Worm (Caenorhabditis elegans) whole organism, L1 larva: ENCODE measurements around the gene nhr-167.

Source experiments
- F16B12.6 ChIP-seq: fragments of 150-350 bp; optimal IDR thresholded peaks from 2 replicates; lab custom pipeline; 2014; ENCODE audit warnings: missing biosample characterization, missing genetic modification characterization
- aha-1 ChIP-seq: fragments of 150-350 bp; optimal IDR thresholded peaks from 2 replicates; lab custom pipeline; 2014; ENCODE audit warnings: missing biosample characterization, missing genetic modification characterization
- alr-1 ChIP-seq: fragments of 200-800 bp; sonication (Bioruptor generic); optimal IDR thresholded peaks from 2 replicates; lab custom pipeline; 2018; ENCODE audit warnings: borderline replicate concordance, mild to moderate bottlenecking, missing genetic modification characterization, missing compliant biosample characterization
- blmp-1 ChIP-seq: fragments of 150-350 bp; optimal IDR thresholded peaks from 2 replicates; lab custom pipeline; 2014; ENCODE audit warnings: missing biosample characterization, missing genetic modification characterization
- ceh-63 ChIP-seq: fragments of 200-800 bp; sonication (Bioruptor generic); optimal IDR thresholded peaks from 2 replicates; lab custom pipeline; 2018; ENCODE audit warnings: mild to moderate bottlenecking, missing genetic modification characterization, missing compliant biosample characterization
- ceh-8 ChIP-seq: fragments of 200-800 bp; sonication (Bioruptor generic); optimal IDR thresholded peaks from 2 replicates; lab custom pipeline; 2018; ENCODE audit warnings: mild to moderate bottlenecking, missing genetic modification characterization, moderate library complexity, missing compliant biosample characterization
- ces-1 ChIP-seq: fragments of 150-350 bp; optimal IDR thresholded peaks from 2 replicates; lab custom pipeline; 2014; ENCODE audit warnings: missing biosample characterization, missing genetic modification reagents, missing genetic modification characterization
- dpl-1 ChIP-seq, 3 experiments: fragments of 150-350 bp in 2 of 3; sonication (generic microtip) in 1 of 3; optimal IDR thresholded peaks; 2 replicates each; lab custom pipeline; 2014 to 2017; ENCODE audit warnings: missing biosample characterization in 3 of 3, missing genetic modification characterization in 3 of 3, missing genetic modification reagents in 3 of 3
- dsc-1 ChIP-seq: sonication (generic microtip); optimal IDR thresholded peaks from 2 replicates; lab custom pipeline; 2016; ENCODE audit warnings: mild to moderate bottlenecking, missing genetic modification characterization, missing compliant biosample characterization
- efl-1 ChIP-seq, 4 experiments: fragments of 150-350 bp; optimal IDR thresholded peaks in 3 of 4; peaks in 1 of 4; 1 replicate in 1 of 4; 2 replicates in 3 of 4; lab custom pipeline; 2014; ENCODE audit warnings: missing biosample characterization in 2 of 4, missing genetic modification characterization in 2 of 4, missing genetic modification reagents in 2 of 4
- egl-13 ChIP-seq: sonication (generic microtip); optimal IDR thresholded peaks from 2 replicates; lab custom pipeline; 2016; ENCODE audit warnings: missing genotype, missing genetic modification reagents, missing genetic modification characterization, missing compliant biosample characterization
- elt-3 ChIP-seq, 6 experiments: fragments of 150-350 bp in 1 of 6; sonication (generic microtip); optimal IDR thresholded peaks; 2 replicates each; lab custom pipeline; 2017 to 2018; ENCODE audit warnings: missing biosample characterization in 6 of 6, missing genetic modification characterization in 6 of 6, inconsistent platforms in 1 of 6
- ets-5 ChIP-seq: fragments of 200-800 bp; sonication (Bioruptor generic); IDR thresholded peaks from 2 replicates; pipeline ENCODE4 v1.3.6; 2022; ENCODE audit warnings: missing genetic modification characterization, missing compliant biosample characterization
- fkh-10 ChIP-seq: sonication (generic microtip); optimal IDR thresholded peaks from 2 replicates; lab custom pipeline; 2017; ENCODE audit warnings: missing biosample characterization, missing genetic modification reagents, missing genetic modification characterization
- fkh-8 ChIP-seq: sonication (generic microtip); optimal IDR thresholded peaks from 2 replicates; lab custom pipeline; 2016; ENCODE audit warnings: mild to moderate bottlenecking, missing genetic modification characterization, missing compliant biosample characterization
- hpl-2 ChIP-seq: fragments of 150-350 bp; optimal IDR thresholded peaks from 2 replicates; lab custom pipeline; 2014; ENCODE audit warnings: missing biosample characterization, missing genetic modification reagents, missing genetic modification characterization
- irx-1 ChIP-seq: sonication (generic microtip); optimal IDR thresholded peaks from 2 replicates; lab custom pipeline; 2016; ENCODE audit warnings: missing genetic modification characterization, missing compliant biosample characterization
- lin-13 ChIP-seq: fragments of 150-350 bp; optimal IDR thresholded peaks from 2 replicates; lab custom pipeline; 2014; ENCODE audit warnings: missing biosample characterization, missing genetic modification reagents, missing genetic modification characterization
- lin-14 ChIP-seq: fragments of 200-800 bp; sonication (Bioruptor generic); optimal IDR thresholded peaks from 2 replicates; lab custom pipeline; 2018; ENCODE audit warnings: mild to moderate bottlenecking, missing genetic modification characterization, moderate library complexity, missing compliant biosample characterization
- lin-15B ChIP-seq: fragments of 150-350 bp; sonication (generic microtip); optimal IDR thresholded peaks from 3 replicates; lab custom pipeline; 2014; ENCODE audit warnings: missing biosample characterization, missing genetic modification characterization
- lin-35 ChIP-seq, 2 experiments: fragments of 150-350 bp; optimal IDR thresholded peaks; 2 replicates each; lab custom pipeline; 2014; ENCODE audit warnings: missing biosample characterization in 2 of 2, missing genetic modification characterization in 2 of 2, missing genetic modification reagents in 2 of 2
- lin-39 ChIP-seq: fragments of 150-350 bp; optimal IDR thresholded peaks from 2 replicates; lab custom pipeline; 2014; ENCODE audit warnings: missing biosample characterization, missing genetic modification reagents, missing genetic modification characterization
- lir-3 ChIP-seq: sonication (generic microtip); optimal IDR thresholded peaks from 2 replicates; lab custom pipeline; 2016; ENCODE audit warnings: mild to moderate bottlenecking, missing genetic modification characterization, moderate library complexity, missing compliant biosample characterization; ENCODE audit not compliant: poor library complexity
- lsy-2 ChIP-seq, 2 experiments: fragments of 150-350 bp; optimal IDR thresholded peaks; 2 replicates each; lab custom pipeline; 2014; ENCODE audit warnings: missing biosample characterization in 2 of 2, missing genetic modification characterization in 2 of 2
- mab-9 ChIP-seq: fragments of 200-800 bp; sonication (Bioruptor generic); IDR thresholded peaks from 2 replicates; pipeline ENCODE4 v1.3.6; 2022; ENCODE audit warnings: missing genetic modification reagents, missing genetic modification characterization, missing compliant biosample characterization
- mdl-1 ChIP-seq, 2 experiments: fragments of 150-350 bp; optimal IDR thresholded peaks; 2 replicates each; lab custom pipeline; 2014 to 2017; ENCODE audit warnings: missing biosample characterization in 2 of 2, missing genetic modification characterization in 2 of 2, inconsistent platforms in 1 of 2
- mef-2 ChIP-seq: fragments of 150-350 bp; optimal IDR thresholded peaks from 2 replicates; lab custom pipeline; 2014; ENCODE audit warnings: missing biosample characterization, missing genetic modification characterization
- nhr-19 ChIP-seq: fragments of 200-800 bp; sonication (Bioruptor generic); conservative IDR thresholded peaks from 2 replicates; pipeline ENCODE4 v1.3.6; 2022; ENCODE audit warnings: missing genetic modification characterization, missing compliant biosample characterization
- nhr-28 ChIP-seq: fragments of 150-350 bp; optimal IDR thresholded peaks from 2 replicates; lab custom pipeline; 2014; ENCODE audit warnings: missing biosample characterization, missing genetic modification characterization
- nhr-47 ChIP-seq: sonication (generic microtip); optimal IDR thresholded peaks from 2 replicates; lab custom pipeline; 2016; ENCODE audit warnings: mild to moderate bottlenecking, missing genetic modification characterization, moderate library complexity, missing compliant biosample characterization
- nhr-71 ChIP-seq: sonication (generic microtip); optimal IDR thresholded peaks from 2 replicates; lab custom pipeline; 2016; ENCODE audit warnings: mild to moderate bottlenecking, missing genetic modification characterization, moderate library complexity, missing compliant biosample characterization
- nhr-76 ChIP-seq: sonication (generic microtip); optimal IDR thresholded peaks from 2 replicates; lab custom pipeline; 2017; ENCODE audit warnings: missing biosample characterization, missing genetic modification characterization
- nhr-85 ChIP-seq: sonication (generic microtip); peaks from one replicate; lab custom pipeline; 2016; ENCODE audit warnings: missing genetic modification characterization, inconsistent platforms, missing compliant biosample characterization
- pag-3 ChIP-seq: sonication (generic microtip); optimal IDR thresholded peaks from 2 replicates; lab custom pipeline; 2017; ENCODE audit warnings: missing genetic modification characterization, mild to moderate bottlenecking, missing compliant biosample characterization, antibody characterized with exemption, borderline replicate concordance; ENCODE audit not compliant: insufficient read depth
- pax-3 ChIP-seq: fragments of 200-800 bp; sonication (Bioruptor generic); optimal IDR thresholded peaks from 2 replicates; lab custom pipeline; 2018; ENCODE audit warnings: mild to moderate bottlenecking, missing genetic modification characterization, moderate library complexity, missing compliant biosample characterization
- rnt-1 ChIP-seq: sonication (generic microtip); optimal IDR thresholded peaks from 2 replicates; lab custom pipeline; 2016; ENCODE audit warnings: mild to moderate bottlenecking, missing genetic modification characterization, moderate library complexity, missing compliant biosample characterization
- skn-1 ChIP-seq: fragments of 150-350 bp; optimal IDR thresholded peaks from 2 replicates; lab custom pipeline; 2014; ENCODE audit warnings: missing biosample characterization, missing genetic modification characterization
- snpc-4 ChIP-seq: fragments of 150-350 bp; optimal IDR thresholded peaks from 2 replicates; lab custom pipeline; 2014; ENCODE audit warnings: missing biosample characterization, missing genetic modification characterization
- snu-23 ChIP-seq: sonication (generic microtip); optimal IDR thresholded peaks from 2 replicates; lab custom pipeline; 2016; ENCODE audit warnings: missing genetic modification characterization, missing compliant biosample characterization
- sup-37 ChIP-seq: fragments of 200-800 bp; sonication (Bioruptor generic); optimal IDR thresholded peaks from 2 replicates; lab custom pipeline; 2018; ENCODE audit warnings: mild to moderate bottlenecking, missing genetic modification characterization, missing compliant biosample characterization
- unc-130 ChIP-seq: fragments of 150-350 bp; optimal IDR thresholded peaks from 2 replicates; lab custom pipeline; 2017; ENCODE audit warnings: missing biosample characterization, missing genetic modification characterization, inconsistent platforms
- unc-30 ChIP-seq: sonication (generic microtip); optimal IDR thresholded peaks from 2 replicates; lab custom pipeline; 2017; ENCODE audit warnings: missing biosample characterization, missing genetic modification characterization
- unc-62 ChIP-seq: fragments of 150-350 bp; optimal IDR thresholded peaks from 2 replicates; lab custom pipeline; 2014; ENCODE audit warnings: missing biosample characterization, missing genetic modification reagents, missing genetic modification characterization
- unc-86 ChIP-seq: sonication (generic microtip); optimal IDR thresholded peaks from 2 replicates; lab custom pipeline; 2016; ENCODE audit warnings: missing genetic modification characterization, missing compliant biosample characterization
- unc-98 ChIP-seq: fragments of 200-800 bp; sonication (Bioruptor generic); IDR thresholded peaks from 2 replicates; pipeline ENCODE4 v1.3.6; 2022; ENCODE audit warnings: missing genetic modification characterization, missing compliant biosample characterization
- vab-15 ChIP-seq: sonication (generic microtip); optimal IDR thresholded peaks from 2 replicates; lab custom pipeline; 2017; ENCODE audit warnings: missing genotype, mild to moderate bottlenecking, missing genetic modification characterization, missing compliant biosample characterization
- zag-1 ChIP-seq: fragments of 150-350 bp; optimal IDR thresholded peaks from 2 replicates; lab custom pipeline; 2014; ENCODE audit warnings: missing biosample characterization, missing genetic modification characterization
- zip-4 ChIP-seq: fragments of 200-800 bp; sonication (Bioruptor generic); optimal IDR thresholded peaks from 2 replicates; lab custom pipeline; 2018; ENCODE audit warnings: mild to moderate bottlenecking, missing genetic modification characterization, moderate library complexity, missing compliant biosample characterization
- ztf-11 ChIP-seq, 2 experiments: sonication (generic microtip); optimal IDR thresholded peaks; 2 replicates each; lab custom pipeline; 2016 to 2017; ENCODE audit warnings: missing genetic modification characterization in 2 of 2, missing biosample characterization in 1 of 2, missing compliant biosample characterization in 1 of 2

nhr-167 gene

DNA sequence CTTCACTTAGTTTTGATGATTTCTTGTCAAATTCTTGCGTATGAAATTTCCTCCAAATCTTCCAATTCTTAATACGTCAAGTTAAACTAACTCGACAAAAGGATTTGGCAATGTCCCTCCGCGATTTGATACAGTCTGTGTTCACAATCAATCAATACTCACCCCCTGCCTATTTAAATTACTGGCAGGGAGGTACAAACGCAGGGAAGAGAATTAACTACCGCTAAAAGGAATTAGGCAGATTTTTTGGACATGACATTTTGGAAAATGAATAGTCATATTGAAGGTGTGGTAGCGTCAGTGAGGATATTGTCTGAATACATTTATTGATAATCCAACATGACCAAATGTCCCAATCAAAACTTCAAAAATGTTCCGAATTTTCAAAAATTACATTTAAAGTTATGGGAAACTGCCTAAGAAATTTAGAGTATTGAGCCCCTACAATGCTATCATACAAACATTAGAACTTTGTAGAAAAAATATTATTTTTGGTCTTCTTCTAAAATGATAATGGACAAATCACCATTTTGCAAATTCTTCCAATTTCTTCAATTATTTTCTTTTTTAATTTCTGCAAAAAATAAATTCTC, 44.4 kb downstream of the nhr-167 start (continued):
- TF ChIP-seq nhr-85 (tag; lab: Kevin White, UChicago) (peak; percentile 97), vab-15 (tag; lab: Kevin White, UChicago) (peak; percentile 70), pag-3 (tag; lab: Kevin White, UChicago) (no peak), nhr-71 (tag; lab: Kevin White, UChicago) (peak; percentile 98), unc-30 (tag; lab: Kevin White, UChicago) (peak; percentile 73), mdl-1 (tag; optimal IDR thresholded peaks at IDR 0.05; lab: Kevin White, UChicago) (peak in 1 of 2 experiments; percentile 93), nhr-47 (tag; lab: Kevin White, UChicago) (peak; percentile 99), elt-3 (tag; optimal IDR thresholded peaks at IDR 0.05; lab: Kevin White, UChicago) (peak in 5 of 6 experiments; percentile 92 to 99 (median 97)), nhr-19 (peak; percentile 98), mab-9 (GFP tag; lab: Robert Waterston, UW) (peak; percentile 92), ceh-8 (GFP tag; lab: Kevin White, UChicago) (peak; percentile 99), zag-1 (peak; percentile 79), aha-1 (tag; lab: Kevin White, UChicago) (peak; percentile 66), alr-1 (tag; lab: Kevin White, UChicago) (no peak), unc-98 (peak; percentile 76), ztf-11 (tag; optimal IDR thresholded peaks at IDR 0.05; lab: Kevin White, UChicago) (peak; percentile 90 to 93), hpl-2 (GFP tag; lab: Kevin White, UChicago) (peak; percentile 100), fkh-8 (peak; percentile 95), dpl-1 (GFP tag; optimal IDR thresholded peaks at IDR 0.05; lab: Kevin White, UChicago) (peak; percentile 51 to 66 (median 58)), rnt-1 (tag; lab: Kevin White, UChicago) (peak; percentile 99), lsy-2 (tag; optimal IDR thresholded peaks at IDR 0.05; lab: Kevin White, UChicago) (peak; percentile 94), lin-15B (peak; percentile 6), irx-1 (peak; percentile 98), zip-4 (GFP tag; lab: Kevin White, UChicago) (peak; percentile 95), ces-1 (peak; percentile 73), lin-35 (GFP tag; optimal IDR thresholded peaks at IDR 0.05; lab: Kevin White, UChicago) (peak; percentile 65 to 93), lir-3 (tag; lab: Kevin White, UChicago) (peak; percentile 93), sup-37 (GFP tag; lab: Kevin White, UChicago) (peak; percentile 87), fkh-10 (GFP tag; lab: Kevin White, UChicago) (peak; percentile 99), snpc-4 (tag; lab: Kevin White, UChicago) (peak; percentile 87), skn-1 (peak; percentile 99), pax-3 (peak; percentile 92), mef-2 (tag; lab: Kevin White, UChicago) (peak; percentile 78), F16B12.6 (peak; percentile 66), lin-39 (tag; lab: Kevin White, UChicago) (peak; percentile 98), ets-5 (GFP tag; lab: Robert Waterston, UW) (no peak), snu-23 (GFP tag; lab: Kevin White, UChicago) (peak; percentile 100), unc-130 (tag; lab: Kevin White, UChicago) (peak; percentile 10), efl-1 (optimal IDR thresholded peaks at IDR 0.05; lab: Kevin White, UChicago) (peak; percentile 85 to 89), efl-1 (GFP tag; optimal IDR thresholded peaks at IDR 0.05 in 1 of 2; lab: Kevin White, UChicago) (peak; percentile 48 to 97), dsc-1 (tag; lab: Kevin White, UChicago) (peak; percentile 100), lin-13 (GFP tag; lab: Kevin White, UChicago) (peak; percentile 97), unc-62 (GFP tag; lab: Kevin White, UChicago) (no peak), nhr-76 (tag; lab: Kevin White, UChicago) (peak; percentile 92), lin-14 (GFP tag; lab: Kevin White, UChicago) (peak; percentile 96), unc-86 (tag; lab: Kevin White, UChicago) (peak; percentile 95), ceh-63 (peak; percentile 96), blmp-1 (tag; lab: Kevin White, UChicago) (peak; percentile 55), egl-13 (peak; percentile 96), nhr-28 (tag; lab: Kevin White, UChicago) (peak; percentile 73)
- TF ChIP-seq, all 84 proteins: peak for 74
